Worm (Caenorhabditis elegans) whole organism, L2 larva: ENCODE data around the gene F44E5.5.

Experiments used
- lsy-2 ChIP-seq, 2 experiments: fragments of 150-350 bp in 1 of 2; sonication (generic microtip) in 1 of 2; optimal IDR thresholded peaks; 2 replicates each; lab custom pipeline; 2014 to 2017; ENCODE audit warnings: missing biosample characterization in 2 of 2, missing genetic modification characterization in 2 of 2
- mdl-1 ChIP-seq, 2 experiments: fragments of 150-350 bp in 1 of 2; sonication (generic microtip) in 1 of 2; optimal IDR thresholded peaks; 2 replicates each; lab custom pipeline; 2017; ENCODE audit warnings: missing biosample characterization in 2 of 2, missing genetic modification characterization in 2 of 2
- nhr-237 ChIP-seq: fragments of 150-350 bp; optimal IDR thresholded peaks from 2 replicates; lab custom pipeline; 2014; ENCODE audit warnings: missing biosample characterization, missing genetic modification characterization

DNA sequence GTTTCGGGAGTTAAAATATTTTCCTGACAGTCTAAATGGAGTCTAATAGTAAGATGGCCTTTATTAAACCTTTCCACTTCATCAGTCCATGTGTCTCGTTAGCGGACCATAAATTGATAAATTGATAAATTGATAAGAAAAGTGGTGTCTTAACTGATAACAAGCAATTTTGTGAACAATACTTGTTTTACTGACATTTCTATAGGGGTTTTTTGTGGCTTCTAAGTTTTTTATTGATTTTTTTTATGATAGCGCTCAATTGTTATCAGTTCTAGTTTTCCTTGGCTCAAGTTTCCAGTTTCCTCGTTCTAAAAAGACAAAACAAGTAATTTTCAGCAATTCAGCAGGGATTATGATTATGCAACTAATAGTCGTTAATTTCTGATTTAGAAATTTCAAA lies 43.0 kb downstream of the F44E5.5 start, which contains the start of gene F43G6.17:
- TF ChIP-seq mdl-1 (tag; optimal IDR thresholded peaks at IDR 0.05; lab: Kevin White, UChicago): no peak
- TF ChIP-seq nhr-237 (tag; lab: Kevin White, UChicago): no peak
- no peak for TF ChIP-seq lsy-2 (tag; optimal IDR thresholded peaks at IDR 0.05; lab: Kevin White, UChicago)
